Worm (Caenorhabditis elegans): ENCODE measurements around the gene K03B4.2.

The K03B4.2 gene

ce11 chrV:4730075-4730474 lies 42.3 kb downstream of the K03B4.2 start, which contains the start of gene tig-2 (continued):
- no peak for TF ChIP-seq C06A6.2 (GFP tag; conservative IDR thresholded peaks at IDR 0.05)
- no peak for TF ChIP-seq ama-1 (optimal IDR thresholded peaks at IDR 0.05)
- TF ChIP-seq ama-1 (GFP tag; optimal IDR thresholded peaks at IDR 0.05): no peak
- TF ChIP-seq D2030.7 (GFP tag; IDR thresholded peaks at IDR 0.05): no peak

- peak; percentile 72 for TF ChIP-seq ztf-18 (tag; optimal IDR thresholded peaks at IDR 0.05)
- TF ChIP-seq cebp-1 (GFP tag; IDR thresholded peaks at IDR 0.05): no peak
- peak; percentile 62 for TF ChIP-seq cebp-1 (tag; optimal IDR thresholded peaks at IDR 0.05)
- TF ChIP-seq snpc-1.3 (tag; optimal IDR thresholded peaks at IDR 0.05; ENCODE audit: insufficient read depth): peak; percentile 67
- TF ChIP-seq dpff-1 (tag; optimal IDR thresholded peaks at IDR 0.05): no peak
- no peak for TF ChIP-seq B0261.1 (tag; optimal IDR thresholded peaks at IDR 0.05)
- TF ChIP-seq ztf-6 (GFP tag; IDR thresholded peaks at IDR 0.05): no peak
- no peak for TF ChIP-seq rec-8 (tag; optimal IDR thresholded peaks at IDR 0.05)
- no peak for TF ChIP-seq ama-1 (optimal IDR thresholded peaks at IDR 0.05)
- TF ChIP-seq ama-1 (GFP tag; optimal IDR thresholded peaks at IDR 0.05): no peak
- TF ChIP-seq nhr-120 (GFP tag; IDR thresholded peaks at IDR 0.05): no peak
- TF ChIP-seq nfyb-1 (GFP tag; IDR thresholded peaks at IDR 0.05): no peak
- no peak for TF ChIP-seq pha-4 (tag; optimal IDR thresholded peaks at IDR 0.05)
- TF ChIP-seq F49E8.2 (tag; optimal IDR thresholded peaks at IDR 0.05; ENCODE audit: insufficient read depth): peak; percentile 25
- peak; percentile 52; the same call in 1 of the 2 replicates for TF ChIP-seq ekl-4 (GFP tag; IDR thresholded peaks at IDR 0.05)
- peak; percentile 30 for TF ChIP-seq die-1 (tag; optimal IDR thresholded peaks at IDR 0.05)
- TF ChIP-seq nhr-179 (tag; optimal IDR thresholded peaks at IDR 0.05): no peak
- no peak for TF ChIP-seq egl-18 (GFP tag; IDR thresholded peaks at IDR 0.05)
- TF ChIP-seq D2030.7 (GFP tag; IDR thresholded peaks at IDR 0.05): peak; percentile 82
- TF ChIP-seq attf-5 (GFP tag; optimal IDR thresholded peaks at IDR 0.05): peak; percentile 38
- TF ChIP-seq lin-35 (GFP tag; optimal IDR thresholded peaks at IDR 0.05): peak in 1 of 3 experiments; percentile 38
- peak; percentile 24 for TF ChIP-seq ceh-27 (GFP tag; optimal IDR thresholded peaks at IDR 0.05)
- TF ChIP-seq lsy-27 (tag; optimal IDR thresholded peaks at IDR 0.05; ENCODE audit: borderline replicate concordance, insufficient read depth): no peak
- TF ChIP-seq ztf-28 (GFP tag; IDR thresholded peaks at IDR 0.05): no peak
- TF ChIP-seq dox-1 (GFP tag; IDR thresholded peaks at IDR 0.05): peak; percentile 89
- TF ChIP-seq ceh-100 (GFP tag; IDR thresholded peaks at IDR 0.05): no peak
- no peak for TF ChIP-seq mes-4 (tag; optimal IDR thresholded peaks at IDR 0.05)
- no peak for TF ChIP-seq sptf-2 (GFP tag; optimal IDR thresholded peaks at IDR 0.05)
- TF ChIP-seq F22D6.2 (tag; optimal IDR thresholded peaks at IDR 0.05): no peak
- TF ChIP-seq cebp-2 (GFP tag; IDR thresholded peaks at IDR 0.05): no peak
- no peak for TF ChIP-seq ztf-22 (GFP tag; optimal IDR thresholded peaks at IDR 0.05)
- no peak for TF ChIP-seq lin-26 (GFP tag; IDR thresholded peaks at IDR 0.05)
- no peak for TF ChIP-seq snpc-1.1 (tag; optimal IDR thresholded peaks at IDR 0.05; ENCODE audit: insufficient read depth)
- no peak for TF ChIP-seq ztf-26 (tag; optimal IDR thresholded peaks at IDR 0.05)
- no peak for TF ChIP-seq T07F8.4 (tag; optimal IDR thresholded peaks at IDR 0.05)
- TF ChIP-seq unc-62 (GFP tag; optimal IDR thresholded peaks at IDR 0.05): no peak
- TF ChIP-seq hrde-1 (tag; optimal IDR thresholded peaks at IDR 0.05; ENCODE audit: borderline replicate concordance): peak; percentile 79
- no peak for TF ChIP-seq F57C9.4 (tag; optimal IDR thresholded peaks at IDR 0.05)
- TF ChIP-seq snpc-3.4 (tag; optimal IDR thresholded peaks at IDR 0.05): no peak
- TF ChIP-seq ceh-79 (tag; optimal IDR thresholded peaks at IDR 0.05): no peak
- peak; percentile 88 for TF ChIP-seq F33H1.4 (GFP tag; IDR thresholded peaks at IDR 0.05)
- peak; percentile 32 for TF ChIP-seq nhr-80 (tag; optimal IDR thresholded peaks at IDR 0.05)
- TF ChIP-seq T26A5.8 (tag; optimal IDR thresholded peaks at IDR 0.05): no peak
- TF ChIP-seq F37B4.10 (GFP tag; IDR thresholded peaks at IDR 0.05): no peak
Observed at ce11 chrV:4731154-4731961, 43.6 kb downstream of the K03B4.2 start, which contains the start of gene F39G3.3. F39G3.3 (plus strand) TSS chrV:4731911.
